Worm (Caenorhabditis elegans): Measurements from ENCODE around the gene C48D5.3.
A peak's percentile ranks its signal among the peaks of the same experiment; 100 is the strongest.

C48D5.3 gene

ce11 chrIII:3566785-3567184 lies 14.8 kb downstream of the C48D5.3 start:
- TF ChIP-seq hlh-1 (tag; optimal IDR thresholded peaks at IDR 0.05) (no peak), ham-2 (GFP tag; optimal IDR thresholded peaks at IDR 0.05) (no peak), bed-3 (GFP tag; optimal IDR thresholded peaks at IDR 0.05) (no peak), lin-13 (tag; optimal IDR thresholded peaks at IDR 0.05) (no peak), ceh-83 (GFP tag; optimal IDR thresholded peaks at IDR 0.05) (peak; percentile 16), mep-1 (tag; optimal IDR thresholded peaks at IDR 0.05) (no peak), unc-39 (tag; optimal IDR thresholded peaks at IDR 0.05) (no peak), sptf-1 (tag; optimal IDR thresholded peaks at IDR 0.05) (peak; percentile 27), lsy-2 (tag; optimal IDR thresholded peaks at IDR 0.05) (no peak), elt-1 (tag; optimal IDR thresholded peaks at IDR 0.05; ENCODE audit: borderline replicate concordance, insufficient read depth) (no peak)

ce11 chrIII:3564762-3565359 lies 16.7 kb downstream of the C48D5.3 start:
- TF ChIP-seq elt-1 (tag; optimal IDR thresholded peaks at IDR 0.05; ENCODE audit: borderline replicate concordance, insufficient read depth) (no peak), lin-13 (tag; optimal IDR thresholded peaks at IDR 0.05) (no peak), nhr-12 (tag; optimal IDR thresholded peaks at IDR 0.05) (no peak), nhr-2 (tag; optimal IDR thresholded peaks at IDR 0.05) (no peak), unc-120 (tag; optimal IDR thresholded peaks at IDR 0.05; ENCODE audit: poor library complexity, severe bottlenecking) (no peak)

DNA sequence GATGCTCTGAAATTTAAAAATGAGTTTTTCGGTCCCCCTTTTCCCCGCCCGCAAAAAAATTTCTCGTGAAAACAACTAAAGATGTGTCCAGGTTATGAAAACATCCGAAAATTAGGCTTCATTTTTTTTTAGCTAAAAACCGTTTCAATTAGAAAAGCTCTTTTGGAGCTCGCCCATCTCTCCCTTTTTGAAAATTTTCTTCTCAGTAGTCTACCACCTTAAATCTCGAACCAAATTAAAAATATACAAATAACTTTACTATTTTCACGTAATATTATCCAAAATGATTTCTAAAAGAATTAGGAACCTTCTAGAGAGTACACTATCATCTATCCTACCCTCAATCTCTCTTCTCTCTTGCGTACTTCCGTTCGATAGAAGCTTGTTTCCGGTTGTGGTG lies 19.3 kb downstream of the C48D5.3 start:
- TF ChIP-seq lin-32 (GFP tag; optimal IDR thresholded peaks at IDR 0.05) (no peak), drap-1 (GFP tag; optimal IDR thresholded peaks at IDR 0.05) (no peak), unc-39 (tag; optimal IDR thresholded peaks at IDR 0.05) (no peak), bed-3 (GFP tag; optimal IDR thresholded peaks at IDR 0.05) (no peak), ztf-11 (tag; optimal IDR thresholded peaks at IDR 0.05) (no peak), ceh-43 (GFP tag; optimal IDR thresholded peaks at IDR 0.05) (no peak), ham-2 (GFP tag; optimal IDR thresholded peaks at IDR 0.05) (no peak), lin-13 (tag; optimal IDR thresholded peaks at IDR 0.05) (no peak), hlh-1 (tag; optimal IDR thresholded peaks at IDR 0.05) (no peak), sem-2 (GFP tag; optimal IDR thresholded peaks at IDR 0.05) (no peak), ceh-39 (tag; optimal IDR thresholded peaks at IDR 0.05) (no peak), nhr-2 (tag; optimal IDR thresholded peaks at IDR 0.05) (no peak), nhr-12 (tag; optimal IDR thresholded peaks at IDR 0.05) (no peak), elt-3 (tag; optimal IDR thresholded peaks at IDR 0.05) (no peak), sptf-1 (tag; optimal IDR thresholded peaks at IDR 0.05) (no peak)

- TF ChIP-seq ces-1 (GFP tag; optimal IDR thresholded peaks at IDR 0.05) (peak; percentile 9), blmp-1 (tag; optimal IDR thresholded peaks at IDR 0.05) (no peak)
These were observed 21.3 kb downstream of the C48D5.3 start for ce11 chrIII:3560235-3560634.

- no peak for TF ChIP-seq unc-39 (tag; optimal IDR thresholded peaks at IDR 0.05)
- TF ChIP-seq ceh-39 (tag; optimal IDR thresholded peaks at IDR 0.05) = no peak
- TF ChIP-seq lin-13 (tag; optimal IDR thresholded peaks at IDR 0.05) = no peak
- no peak for TF ChIP-seq bed-3 (GFP tag; optimal IDR thresholded peaks at IDR 0.05)
- TF ChIP-seq lsy-2 (tag; optimal IDR thresholded peaks at IDR 0.05) = no peak
- TF ChIP-seq hlh-1 (tag; optimal IDR thresholded peaks at IDR 0.05) = no peak
- TF ChIP-seq ham-2 (GFP tag; optimal IDR thresholded peaks at IDR 0.05) = no peak
- no peak for TF ChIP-seq tbx-8 (GFP tag; optimal IDR thresholded peaks at IDR 0.05)
- no peak for TF ChIP-seq nhr-237 (tag; optimal IDR thresholded peaks at IDR 0.05)
- TF ChIP-seq lin-32 (GFP tag; optimal IDR thresholded peaks at IDR 0.05) = no peak
- TF ChIP-seq snpc-4 (tag; optimal IDR thresholded peaks at IDR 0.05) = no peak
- no peak for TF ChIP-seq sem-2 (GFP tag; optimal IDR thresholded peaks at IDR 0.05)
- TF ChIP-seq flh-1 (GFP tag; optimal IDR thresholded peaks at IDR 0.05) = no peak
- no peak for TF ChIP-seq mls-2 (tag; optimal IDR thresholded peaks at IDR 0.05)
- no peak for TF ChIP-seq M03D4.4 (tag; optimal IDR thresholded peaks at IDR 0.05)
- no peak for TF ChIP-seq elt-3 (tag; optimal IDR thresholded peaks at IDR 0.05)
- TF ChIP-seq ceh-43 (GFP tag; optimal IDR thresholded peaks at IDR 0.05) = no peak
- no peak for TF ChIP-seq drap-1 (GFP tag; optimal IDR thresholded peaks at IDR 0.05)
- TF ChIP-seq mab-5 (tag; optimal IDR thresholded peaks at IDR 0.05) = no peak
These were observed 28.2 kb downstream of the C48D5.3 start, which contains the start of gene C54C6.4 for ce11 chrIII:3553349-3553748. C54C6.4 (plus strand) TSS chrIII:3553649.

DNA sequence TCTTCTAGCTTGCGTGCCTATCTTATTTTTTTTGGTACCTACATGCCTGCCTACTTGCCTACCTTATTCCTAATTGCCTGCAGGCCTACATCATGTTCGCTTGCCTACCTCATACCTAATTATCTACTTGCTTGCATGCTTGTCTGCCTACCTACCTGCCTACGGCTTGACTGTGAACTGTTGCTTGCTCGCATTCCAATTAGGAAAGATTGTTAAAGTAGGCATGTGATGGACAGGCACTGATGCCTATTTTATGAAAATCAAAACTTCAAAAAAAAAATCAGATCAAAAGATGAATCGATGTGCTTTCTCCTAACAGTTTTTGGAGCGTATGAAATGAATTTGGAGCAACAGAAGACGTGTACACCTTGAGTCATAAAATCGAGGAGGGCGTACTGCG lies 31.2 kb downstream of the C48D5.3 start:
- TF ChIP-seq drap-1 (GFP tag; optimal IDR thresholded peaks at IDR 0.05) (no peak), sem-2 (GFP tag; optimal IDR thresholded peaks at IDR 0.05) (no peak), unc-120 (tag; optimal IDR thresholded peaks at IDR 0.05; ENCODE audit: poor library complexity, severe bottlenecking) (no peak), elt-3 (tag; optimal IDR thresholded peaks at IDR 0.05) (no peak), ces-1 (GFP tag; optimal IDR thresholded peaks at IDR 0.05) (no peak), sptf-1 (tag; optimal IDR thresholded peaks at IDR 0.05) (no peak), blmp-1 (tag; optimal IDR thresholded peaks at IDR 0.05) (no peak), ham-2 (GFP tag; optimal IDR thresholded peaks at IDR 0.05) (no peak), lin-13 (tag; optimal IDR thresholded peaks at IDR 0.05) (no peak), mab-5 (tag; optimal IDR thresholded peaks at IDR 0.05) (no peak), elt-1 (tag; optimal IDR thresholded peaks at IDR 0.05; ENCODE audit: borderline replicate concordance, insufficient read depth) (no peak), nhr-12 (tag; optimal IDR thresholded peaks at IDR 0.05) (no peak), nhr-2 (tag; optimal IDR thresholded peaks at IDR 0.05) (no peak), flh-1 (GFP tag; optimal IDR thresholded peaks at IDR 0.05) (no peak), tbx-8 (GFP tag; optimal IDR thresholded peaks at IDR 0.05) (no peak), cnd-1 (tag; optimal IDR thresholded peaks at IDR 0.05) (no peak), unc-62 (GFP tag; optimal IDR thresholded peaks at IDR 0.05) (no peak), nhr-76 (tag; optimal IDR thresholded peaks at IDR 0.05) (no peak)
